Worm (Caenorhabditis elegans): ENCODE measurements around the gene pat-9.
A peak's percentile ranks its signal among the peaks of the same experiment; 100 is the strongest.

Gene pat-9

ce11 chrX:16536230-16536940, at the start of gene pat-9:
Gene pat-9, plus strand, starts transcription at chrX:16536890.
- TF ChIP-seq mab-9 (GFP tag; IDR thresholded peaks at IDR 0.05) (0 out of 2 replicates have a peak, but pooled peaks have one; percentile 35), rnt-1 (tag; optimal IDR thresholded peaks at IDR 0.05) (peak; percentile 6), ama-1 (optimal IDR thresholded peaks at IDR 0.05) (no peak), mdl-1 (tag; optimal IDR thresholded peaks at IDR 0.05) (no peak), unc-30 (tag; optimal IDR thresholded peaks at IDR 0.05) (no peak), lin-39 (tag; optimal IDR thresholded peaks at IDR 0.05) (no peak), dpl-1 (GFP tag; optimal IDR thresholded peaks at IDR 0.05) (no peak), efl-1 (optimal IDR thresholded peaks at IDR 0.05) (no peak), efl-1 (GFP tag; optimal IDR thresholded peaks at IDR 0.05 in 1 of 2) (no peak)

ce11 chrX:16487068-16487658, 49.5 kb upstream of the pat-9 start, which contains the start of gene cah-3:
Gene cah-3, plus strand, starts transcription at chrX:16487481.
- TF ChIP-seq elt-2 (tag; optimal IDR thresholded peaks at IDR 0.05) (peak; percentile 38), lin-14 (GFP tag; optimal IDR thresholded peaks at IDR 0.05) (peak; percentile 51), C16A3.4 (tag; optimal IDR thresholded peaks at IDR 0.05) (no peak), lin-35 (GFP tag; optimal IDR thresholded peaks at IDR 0.05) (no peak), fkh-10 (GFP tag; optimal IDR thresholded peaks at IDR 0.05) (peak; percentile 67)

ce11 chrX:16490753-16491152, 45.9 kb upstream of the pat-9 start:
- TF ChIP-seq F16B12.6 (tag; optimal IDR thresholded peaks at IDR 0.05) (no peak), aly-2 (tag; optimal IDR thresholded peaks at IDR 0.05) (no peak), unc-86 (tag; optimal IDR thresholded peaks at IDR 0.05) (no peak), ceh-88 (GFP tag; IDR thresholded peaks at IDR 0.05) (no peak), ceh-82 (tag; optimal IDR thresholded peaks at IDR 0.05) (no peak), C16A3.4 (tag; optimal IDR thresholded peaks at IDR 0.05) (no peak), ceh-8 (GFP tag; optimal IDR thresholded peaks at IDR 0.05) (no peak)

- TF ChIP-seq efl-1 (optimal IDR thresholded peaks at IDR 0.05) (no peak), efl-1 (GFP tag; optimal IDR thresholded peaks at IDR 0.05 in 1 of 2) (peak in 1 of 2 experiments; percentile 57), lin-14 (GFP tag; optimal IDR thresholded peaks at IDR 0.05) (no peak), snpc-4 (tag; optimal IDR thresholded peaks at IDR 0.05) (no peak)
Observed at ce11 chrX:16494630-16495029, 42.1 kb upstream of the pat-9 start, which contains the start of gene K05G3.2. Gene K05G3.2, plus strand, starts transcription at chrX:16494930.

ce11 chrX:16501032-16501431, 35.7 kb upstream of the pat-9 start, which contains the start of gene K05G3.1:
Gene K05G3.1, plus strand, starts transcription at chrX:16501332.
- TF ChIP-seq egl-27 (tag; optimal IDR thresholded peaks at IDR 0.05): no peak
- no peak for TF ChIP-seq tlp-1 (tag; optimal IDR thresholded peaks at IDR 0.05)
- no peak for TF ChIP-seq dpl-1 (GFP tag; optimal IDR thresholded peaks at IDR 0.05)
- no peak for TF ChIP-seq fkh-8 (tag; optimal IDR thresholded peaks at IDR 0.05)
- no peak for TF ChIP-seq mef-2 (tag; optimal IDR thresholded peaks at IDR 0.05)
- TF ChIP-seq irx-1 (tag; optimal IDR thresholded peaks at IDR 0.05): no peak
- no peak for TF ChIP-seq ces-1 (GFP tag; optimal IDR thresholded peaks at IDR 0.05)
- no peak for TF ChIP-seq egl-13 (tag; optimal IDR thresholded peaks at IDR 0.05)
- no peak for TF ChIP-seq elt-2 (tag; optimal IDR thresholded peaks at IDR 0.05)
- no peak for TF ChIP-seq pax-3 (tag; optimal IDR thresholded peaks at IDR 0.05)
- no peak for TF ChIP-seq lir-3 (tag; optimal IDR thresholded peaks at IDR 0.05; ENCODE audit: poor library complexity)
- TF ChIP-seq nhr-20 (tag; optimal IDR thresholded peaks at IDR 0.05): no peak
- TF ChIP-seq ztf-4 (tag; optimal IDR thresholded peaks at IDR 0.05): no peak
- TF ChIP-seq tbx-2 (tag; optimal IDR thresholded peaks at IDR 0.05): no peak
- TF ChIP-seq ceh-8 (GFP tag; optimal IDR thresholded peaks at IDR 0.05): no peak
- no peak for TF ChIP-seq skn-1 (tag; optimal IDR thresholded peaks at IDR 0.05)
- no peak for TF ChIP-seq hpl-2 (GFP tag; optimal IDR thresholded peaks at IDR 0.05)
